Worm (Caenorhabditis elegans): ENCODE results near the gene M02D8.3.

ce11 chrX:8755987-8756386 lies 19.2 kb upstream of the M02D8.3 start:
- TF ChIP-seq flt-1 (GFP tag; IDR thresholded peaks at IDR 0.05) (no peak), hmbx-1 (tag; optimal IDR thresholded peaks at IDR 0.05) (no peak), ceh-13 (GFP tag; optimal IDR thresholded peaks at IDR 0.05) (no peak), ceh-36 (tag; optimal IDR thresholded peaks at IDR 0.05) (no peak), tra-4 (tag; optimal IDR thresholded peaks at IDR 0.05) (no peak), ama-1 (optimal IDR thresholded peaks at IDR 0.05) (no peak)

Measured in whole organism, early embryonic.